Worm (Caenorhabditis elegans): ENCODE results near the gene T08B1.1.

T08B1.1 gene

DNA sequence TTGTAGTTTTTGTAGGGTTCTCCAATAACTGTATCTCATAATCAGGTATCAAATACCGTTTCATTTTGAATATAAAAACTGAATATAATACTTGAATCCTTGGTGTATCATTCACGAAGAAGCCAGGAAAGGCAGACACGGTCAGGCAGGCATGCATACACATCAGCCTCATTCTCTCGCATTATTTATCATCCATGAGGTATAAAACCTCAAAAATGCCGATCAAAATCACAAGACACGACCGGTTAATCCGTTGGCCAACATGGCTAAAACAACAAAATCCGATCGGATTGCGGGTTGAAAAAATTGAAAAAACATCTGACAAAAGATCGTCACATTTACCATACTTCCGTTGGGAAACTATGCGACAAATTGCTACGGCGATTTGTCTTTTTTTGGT, 35.5 kb upstream of the T08B1.1 start, which contains the start of gene F59A7.5:
TSS of gene F59A7.5 (plus strand) at position 301 of the 400 bp plus-strand sequence.
- TF ChIP-seq ceh-82 (tag; optimal IDR thresholded peaks at IDR 0.05) (no peak), pqm-1 (tag; optimal IDR thresholded peaks at IDR 0.05) (no peak), ztf-4 (tag; optimal IDR thresholded peaks at IDR 0.05) (no peak), sea-2 (GFP tag; optimal IDR thresholded peaks at IDR 0.05) (no peak), tbx-2 (tag; optimal IDR thresholded peaks at IDR 0.05) (no peak), eor-1 (tag; optimal IDR thresholded peaks at IDR 0.05) (no peak), skn-1 (tag; optimal IDR thresholded peaks at IDR 0.05) (no peak), elt-3 (tag; optimal IDR thresholded peaks at IDR 0.05) (no peak), nhr-11 (tag; optimal IDR thresholded peaks at IDR 0.05) (no peak), aly-2 (tag; optimal IDR thresholded peaks at IDR 0.05) (no peak), ama-1 (optimal IDR thresholded peaks at IDR 0.05) (no peak), unc-62 (GFP tag; optimal IDR thresholded peaks at IDR 0.05) (no peak), nhr-25 (tag; optimal IDR thresholded peaks at IDR 0.05) (no peak), fkh-2 (tag; optimal IDR thresholded peaks at IDR 0.05) (no peak)

DNA sequence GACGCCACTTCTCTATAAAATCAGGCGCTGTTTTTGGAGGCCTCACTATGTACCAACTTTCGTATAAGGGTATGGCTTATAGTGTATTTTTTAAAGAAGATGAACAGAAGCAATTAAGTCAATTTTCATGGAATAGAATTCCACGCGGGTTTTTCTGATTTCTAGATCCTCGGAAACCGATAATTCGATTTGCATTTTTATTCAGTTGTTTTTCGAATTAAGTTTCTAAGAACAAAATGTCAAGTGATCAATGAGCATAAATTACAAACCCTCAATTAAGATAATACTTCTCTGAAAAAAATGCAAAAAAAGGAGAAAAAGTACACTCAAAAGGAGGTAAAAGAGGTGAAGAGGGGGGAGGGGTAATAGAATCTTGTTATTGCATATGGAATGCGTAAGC, 34.4 kb upstream of the T08B1.1 start:
- TF ChIP-seq eor-1 (tag; optimal IDR thresholded peaks at IDR 0.05) (no peak), ZK546.5 (tag; optimal IDR thresholded peaks at IDR 0.05) (no peak), zag-1 (tag; optimal IDR thresholded peaks at IDR 0.05) (no peak), jun-1 (tag; optimal IDR thresholded peaks at IDR 0.05) (no peak), nhr-76 (tag; optimal IDR thresholded peaks at IDR 0.05) (no peak), R02D3.7 (tag; optimal IDR thresholded peaks at IDR 0.05) (no peak), sea-2 (GFP tag; optimal IDR thresholded peaks at IDR 0.05) (no peak), ceh-9 (tag; optimal IDR thresholded peaks at IDR 0.05) (no peak), nhr-25 (tag; optimal IDR thresholded peaks at IDR 0.05) (no peak), ztf-4 (tag; optimal IDR thresholded peaks at IDR 0.05) (no peak), nhr-12 (tag; optimal IDR thresholded peaks at IDR 0.05) (no peak), egl-5 (tag; optimal IDR thresholded peaks at IDR 0.05) (no peak), pha-4 (tag; optimal IDR thresholded peaks at IDR 0.05) (no peak), unc-62 (GFP tag; optimal IDR thresholded peaks at IDR 0.05) (no peak), tbx-2 (tag; optimal IDR thresholded peaks at IDR 0.05) (no peak), aly-2 (tag; optimal IDR thresholded peaks at IDR 0.05) (no peak)

DNA sequence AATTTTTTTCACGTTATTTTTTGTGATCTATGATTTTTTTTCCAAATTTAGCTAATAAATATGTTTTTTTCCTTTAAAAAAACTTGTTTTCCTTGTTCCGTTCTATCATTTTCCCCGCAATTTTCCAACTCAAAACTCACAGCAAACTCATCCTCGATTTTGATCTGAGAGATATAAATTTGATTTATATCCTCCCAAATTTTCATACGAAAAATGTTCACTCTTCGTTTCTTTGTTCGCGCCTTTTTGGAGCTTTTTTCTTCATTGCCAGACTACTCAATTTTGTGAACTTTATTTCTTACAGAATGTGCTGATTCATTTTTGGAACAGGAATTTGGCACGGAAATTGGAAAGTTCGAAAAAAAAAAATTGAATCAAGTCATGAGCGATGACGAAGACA, 31.8 kb upstream of the T08B1.1 start, which contains the start of gene F59A7.14:
TSS of gene F59A7.14 (plus strand) at position 301 of the 400 bp plus-strand sequence.
- no peak for TF ChIP-seq ceh-16 (tag; optimal IDR thresholded peaks at IDR 0.05)
- no peak for TF ChIP-seq snpc-4 (tag; optimal IDR thresholded peaks at IDR 0.05)
- no peak for TF ChIP-seq nhr-28 (tag; optimal IDR thresholded peaks at IDR 0.05)

DNA sequence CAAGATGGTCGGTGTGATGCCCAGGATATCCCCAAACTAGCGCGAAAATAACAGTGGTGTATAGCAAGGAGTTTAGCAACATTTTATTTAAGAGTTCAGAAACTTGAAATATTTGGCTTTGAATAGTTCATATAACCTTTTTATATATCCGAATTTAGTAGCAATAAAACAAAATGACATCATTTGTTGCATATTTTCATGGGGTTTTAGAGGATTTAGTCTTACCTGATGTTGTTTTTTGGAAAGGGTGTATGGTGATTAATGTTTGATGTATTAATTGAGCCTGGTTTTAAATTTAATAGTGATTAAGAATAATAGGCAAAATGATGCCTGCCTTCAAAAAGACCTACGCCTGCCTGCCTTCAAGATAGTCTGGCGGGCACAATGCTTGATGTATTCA, 29.6 kb upstream of the T08B1.1 start, which contains the start of gene F59A7.2:
TSS of gene F59A7.2 (minus strand) at position 101 of the 400 bp plus-strand sequence.
- TF ChIP-seq skn-1 (tag; optimal IDR thresholded peaks at IDR 0.05) (no peak), nfya-1 (tag; optimal IDR thresholded peaks at IDR 0.05; ENCODE audit: insufficient read depth) (no peak), R02D3.7 (tag; optimal IDR thresholded peaks at IDR 0.05) (no peak), unc-62 (GFP tag; optimal IDR thresholded peaks at IDR 0.05) (no peak), ztf-4 (tag; optimal IDR thresholded peaks at IDR 0.05) (no peak), nhr-28 (tag; optimal IDR thresholded peaks at IDR 0.05) (no peak), elt-2 (tag; optimal IDR thresholded peaks at IDR 0.05) (no peak), jun-1 (tag; optimal IDR thresholded peaks at IDR 0.05) (no peak), elt-3 (tag; optimal IDR thresholded peaks at IDR 0.05) (no peak), egl-5 (tag; optimal IDR thresholded peaks at IDR 0.05) (no peak), nhr-12 (tag; optimal IDR thresholded peaks at IDR 0.05) (no peak), ceh-28 (tag; optimal IDR thresholded peaks at IDR 0.05) (no peak), mml-1 (tag; optimal IDR thresholded peaks at IDR 0.05) (no peak), eor-1 (tag; optimal IDR thresholded peaks at IDR 0.05) (no peak), ama-1 (optimal IDR thresholded peaks at IDR 0.05) (no peak), nhr-23 (tag; optimal IDR thresholded peaks at IDR 0.05) (no peak), fkh-2 (tag; optimal IDR thresholded peaks at IDR 0.05) (no peak)

DNA sequence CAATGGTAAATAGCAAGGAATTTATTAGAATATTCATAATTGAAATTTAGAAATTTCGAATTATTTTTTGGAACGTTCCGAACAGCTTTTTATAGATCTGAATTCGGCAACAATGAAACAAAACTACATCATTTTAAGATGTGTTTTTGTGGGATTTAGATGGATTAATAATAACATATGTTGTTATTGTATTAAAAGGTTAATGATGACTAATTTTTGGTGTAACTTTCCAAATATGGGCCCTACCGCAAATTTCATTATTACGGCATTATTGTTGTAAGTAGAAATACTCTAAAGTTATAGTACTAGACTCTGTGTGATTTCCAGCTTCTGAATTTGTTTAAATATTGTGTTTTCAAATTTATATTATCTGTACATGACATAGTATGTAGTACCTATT, 27.0 kb upstream of the T08B1.1 start, which contains the start of gene F59A7.11:
TSS of gene F59A7.11 (minus strand) at position 101 of the 400 bp plus-strand sequence.
- no peak for TF ChIP-seq jun-1 (tag; optimal IDR thresholded peaks at IDR 0.05)
- TF ChIP-seq unc-62 (GFP tag; optimal IDR thresholded peaks at IDR 0.05), result no peak
- no peak for TF ChIP-seq ceh-82 (tag; optimal IDR thresholded peaks at IDR 0.05)

DNA sequence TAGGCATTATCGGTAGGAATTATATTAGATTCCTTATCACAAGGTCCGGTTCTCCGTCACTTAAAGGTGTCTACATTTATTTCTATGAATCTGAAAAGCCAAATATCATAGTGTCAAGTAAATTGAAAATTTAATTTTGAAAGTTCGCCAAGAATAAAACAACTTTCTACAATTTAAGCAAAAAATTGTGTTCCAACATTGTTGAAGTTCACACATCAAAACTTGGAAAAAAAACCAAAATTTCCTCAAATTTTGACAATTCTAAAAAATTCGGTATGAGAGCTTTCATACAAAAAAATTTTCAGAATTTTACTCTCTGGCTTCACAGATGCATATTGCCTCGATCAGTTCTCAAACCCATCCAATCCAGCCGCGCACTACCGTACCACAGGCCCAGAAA, 24.9 kb upstream of the T08B1.1 start, which contains the start of gene F59A7.7:
TSS of gene F59A7.7 (plus strand) at position 301 of the 400 bp plus-strand sequence.
- no peak for TF ChIP-seq snpc-4 (tag; optimal IDR thresholded peaks at IDR 0.05)
- no peak for TF ChIP-seq elt-1 (tag; optimal IDR thresholded peaks at IDR 0.05)
- TF ChIP-seq egl-27 (tag; optimal IDR thresholded peaks at IDR 0.05), result no peak
- no peak for TF ChIP-seq fkh-10 (GFP tag; optimal IDR thresholded peaks at IDR 0.05)
- TF ChIP-seq nhr-67 (tag; optimal IDR thresholded peaks at IDR 0.05), result no peak
- no peak for TF ChIP-seq lin-39 (tag; optimal IDR thresholded peaks at IDR 0.05)
- no peak for TF ChIP-seq tbx-2 (tag; optimal IDR thresholded peaks at IDR 0.05)
- TF ChIP-seq daf-12 (tag; optimal IDR thresholded peaks at IDR 0.05), result no peak
- no peak for TF ChIP-seq lsy-12 (tag; optimal IDR thresholded peaks at IDR 0.05)
- TF ChIP-seq ztf-11 (tag; optimal IDR thresholded peaks at IDR 0.05), result no peak
- no peak for TF ChIP-seq jun-1 (tag; optimal IDR thresholded peaks at IDR 0.05)
- no peak for TF ChIP-seq ceh-82 (tag; optimal IDR thresholded peaks at IDR 0.05)
- TF ChIP-seq ceh-9 (tag; optimal IDR thresholded peaks at IDR 0.05), result no peak
- TF ChIP-seq ceh-16 (tag; optimal IDR thresholded peaks at IDR 0.05), result no peak
- no peak for TF ChIP-seq nhr-28 (tag; optimal IDR thresholded peaks at IDR 0.05)
- TF ChIP-seq nhr-43 (tag; optimal IDR thresholded peaks at IDR 0.05; ENCODE audit: poor library complexity, severe bottlenecking), result no peak
